Worm (Caenorhabditis elegans) whole organism, early embryonic: Measurements from ENCODE around the gene sru-25.

Source experiments
- B0310.2 ChIP-seq: sonication (generic microtip); optimal IDR thresholded peaks from 2 replicates; lab custom pipeline; 2016; ENCODE audit warnings: mild to moderate bottlenecking, missing genetic modification characterization, missing compliant biosample characterization
- aly-1 ChIP-seq: sonication (generic microtip); optimal IDR thresholded peaks from 2 replicates; lab custom pipeline; 2016; ENCODE audit warnings: missing genetic modification characterization, missing compliant biosample characterization
- ama-1 ChIP-seq: fragments of 150-350 bp; optimal IDR thresholded peaks from 2 replicates; lab custom pipeline; 2014
- ceh-36 ChIP-seq: sonication (generic microtip); optimal IDR thresholded peaks from 2 replicates; lab custom pipeline; 2016; ENCODE audit warnings: missing genetic modification characterization, inconsistent platforms, missing compliant biosample characterization
- flt-1 ChIP-seq: fragments of 200-800 bp; sonication (Bioruptor generic); IDR thresholded peaks from 2 replicates; pipeline ENCODE4 v1.3.6; 2022; ENCODE audit warnings: missing genetic modification characterization, missing compliant biosample characterization
- hmg-4 ChIP-seq: fragments of 200-800 bp; sonication (Bioruptor generic); optimal IDR thresholded peaks from 2 replicates; lab custom pipeline; 2018; ENCODE audit warnings: mild to moderate bottlenecking, missing genetic modification characterization, missing compliant biosample characterization

DNA sequence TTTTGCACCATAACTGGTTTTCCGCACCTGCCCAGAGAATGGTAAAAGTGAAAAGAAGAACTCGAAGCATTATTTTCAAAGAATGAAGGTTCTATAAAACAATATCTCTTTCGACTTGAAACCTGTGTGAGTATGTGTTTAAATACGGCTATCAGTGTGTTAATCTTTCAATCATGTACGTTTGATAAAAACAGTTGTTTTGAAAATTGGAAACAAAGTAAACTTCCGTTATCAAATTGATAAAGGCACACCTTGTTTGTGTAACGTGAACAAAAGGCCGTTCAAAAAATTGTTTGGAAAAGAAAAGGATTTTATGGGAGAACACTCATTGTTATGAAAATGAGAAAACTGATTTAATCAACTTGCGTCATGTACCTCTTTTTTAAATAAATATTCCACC, 47.8 kb downstream of the sru-25 start, which contains the start of gene F48G7.7:
- TF ChIP-seq hmg-4 (GFP tag; lab: Kevin White, UChicago) = no peak
- TF ChIP-seq ama-1 (lab: Kevin White, UChicago) = no peak
- no peak for TF ChIP-seq flt-1 (GFP tag; lab: Robert Waterston, UW)
- no peak for TF ChIP-seq aly-1 (tag; lab: Kevin White, UChicago)
- TF ChIP-seq B0310.2 = no peak
- no peak for TF ChIP-seq ceh-36 (tag; lab: Kevin White, UChicago)
